In the genomic region with DNA sequence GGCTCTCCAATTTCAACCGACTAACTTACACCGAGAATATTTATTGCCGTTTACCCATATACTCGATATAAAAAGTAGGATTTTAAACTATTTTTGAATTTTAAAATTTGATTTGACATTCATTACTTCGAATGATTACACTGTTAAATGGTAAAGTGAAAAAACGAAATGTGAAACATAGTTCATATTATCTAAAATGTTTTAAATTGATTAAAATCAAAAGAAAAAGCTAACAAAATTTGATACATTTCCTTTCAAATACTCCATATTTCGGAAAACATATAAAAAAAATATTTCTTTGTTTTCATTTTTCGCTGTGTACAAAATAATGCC, we compare ENCODE assay signal across 1 fruit fly cellular context.
TF ChIP-seq lines count a peak whose summit lies in the region.

No protein-coding gene starts in this region.

TF ChIP-seq in whole organism, embryonic, 481 proteins besides CTCF, POLR2A, EP300 and RAD21 (continued from another document):
- no peak for TF ChIP-seq CG17568 (GFP tag; optimal IDR thresholded peaks at IDR 0.05; lab: Kevin White, UChicago)
- no peak for TF ChIP-seq CG3163 (GFP tag; optimal IDR thresholded peaks at IDR 0.05; lab: Kevin White, UChicago)
- TF ChIP-seq eve (GFP tag; optimal IDR thresholded peaks at IDR 0.05; lab: Kevin White, UChicago) = no peak
- no peak for TF ChIP-seq fd96Cb (tag; optimal IDR thresholded peaks at IDR 0.05; lab: Kevin White, UChicago)
- TF ChIP-seq CG3407 (GFP tag; optimal IDR thresholded peaks at IDR 0.05; lab: Kevin White, UChicago) = no peak
- TF ChIP-seq CG6813 (GFP tag; optimal IDR thresholded peaks at IDR 0.05; lab: Kevin White, UChicago) = no peak
- no peak for TF ChIP-seq ken (GFP tag; IDR thresholded peaks at IDR 0.05; lab: Robert Waterston, UW)
- TF ChIP-seq tin (GFP tag; optimal IDR thresholded peaks at IDR 0.05; lab: Kevin White, UChicago) = no peak
- peak; percentile 10 for TF ChIP-seq D19A (tag; optimal IDR thresholded peaks at IDR 0.05; lab: Kevin White, UChicago)
- TF ChIP-seq CG10267 (tag; optimal IDR thresholded peaks at IDR 0.05; lab: Kevin White, UChicago) = peak; percentile 43
- TF ChIP-seq sens (GFP tag; lab: Kevin White, UChicago) = peak; percentile 58
- TF ChIP-seq Adf1 (GFP tag; IDR thresholded peaks at IDR 0.05; lab: Robert Waterston, UW) = no peak
- no peak for TF ChIP-seq NfI (GFP tag; optimal IDR thresholded peaks at IDR 0.05; lab: Kevin White, UChicago)
- TF ChIP-seq Six4 (GFP tag; optimal IDR thresholded peaks at IDR 0.05; lab: Kevin White, UChicago) = no peak
- no peak for TF ChIP-seq gfzf (GFP tag; optimal IDR thresholded peaks at IDR 0.05; lab: Kevin White, UChicago)
- TF ChIP-seq CG6683 (GFP tag; optimal IDR thresholded peaks at IDR 0.05; lab: Kevin White, UChicago) = no peak
- no peak for TF ChIP-seq CG18619 (GFP tag; optimal IDR thresholded peaks at IDR 0.05; lab: Kevin White, UChicago)
- TF ChIP-seq Gsc (GFP tag; IDR thresholded peaks at IDR 0.05; lab: Robert Waterston, UW) = no peak
- no peak for TF ChIP-seq MTF-1 (GFP tag; optimal IDR thresholded peaks at IDR 0.05; lab: Kevin White, UChicago; ENCODE audit: borderline replicate concordance)
- TF ChIP-seq CG31388 (GFP tag; optimal IDR thresholded peaks at IDR 0.05; lab: Kevin White, UChicago) = no peak
- TF ChIP-seq shn (GFP tag; optimal IDR thresholded peaks at IDR 0.05; lab: Kevin White, UChicago) = no peak
- no peak for TF ChIP-seq Scr (GFP tag; IDR thresholded peaks at IDR 0.05; lab: Robert Waterston, UW; ENCODE audit: partially characterized antibody)
- TF ChIP-seq CG14710 (tag; optimal IDR thresholded peaks at IDR 0.05; lab: Kevin White, UChicago) = peak; percentile 36
- TF ChIP-seq jing (GFP tag; optimal IDR thresholded peaks at IDR 0.05; lab: Kevin White, UChicago) = no peak
- TF ChIP-seq Ets65A (GFP tag; lab: Kevin White, UChicago) = no peak
- peak; percentile 27 for TF ChIP-seq gem (tag; optimal IDR thresholded peaks at IDR 0.05; lab: Kevin White, UChicago)
- no peak for TF ChIP-seq pita (GFP tag; optimal IDR thresholded peaks at IDR 0.05; lab: Kevin White, UChicago)
- 0 out of 3 replicates have a peak, but pooled peaks have one; percentile 26 for TF ChIP-seq CG17361 (GFP tag; IDR thresholded peaks at IDR 0.05; lab: Robert Waterston, UW)
- no peak for TF ChIP-seq ac (GFP tag; optimal IDR thresholded peaks at IDR 0.05; lab: Kevin White, UChicago)
- no peak for TF ChIP-seq Sry-δ (GFP tag; optimal IDR thresholded peaks at IDR 0.05; lab: Kevin White, UChicago)
- TF ChIP-seq Neu2 (GFP tag; optimal IDR thresholded peaks at IDR 0.05; lab: Kevin White, UChicago; ENCODE audit: borderline replicate concordance) = no peak
- peak in 1 of 3 experiments; percentile 19 for TF ChIP-seq lola (GFP tag; optimal IDR thresholded peaks at IDR 0.05; lab: Kevin White, UChicago)
- no peak for TF ChIP-seq prd (optimal IDR thresholded peaks at IDR 0.05; lab: Kevin White, UChicago)
- peak; percentile 48; the same call in 1 of the 3 replicates for TF ChIP-seq prd (GFP tag; IDR thresholded peaks at IDR 0.05; lab: Robert Waterston, UW)
- TF ChIP-seq zfh1 (GFP tag; IDR thresholded peaks at IDR 0.05; lab: Robert Waterston, UW) = no peak
- no peak for TF ChIP-seq amos (GFP tag; IDR thresholded peaks at IDR 0.05; lab: Robert Waterston, UW; ENCODE audit: partially characterized antibody)
- no peak for TF ChIP-seq rib (GFP tag; IDR thresholded peaks at IDR 0.05; lab: Robert Waterston, UW)
- no peak for TF ChIP-seq CG31365 (tag; optimal IDR thresholded peaks at IDR 0.05; lab: Kevin White, UChicago)
- TF ChIP-seq Dbx (GFP tag; IDR thresholded peaks at IDR 0.05; lab: Robert Waterston, UW) = no peak
- TF ChIP-seq luna (GFP tag; optimal IDR thresholded peaks at IDR 0.05; lab: Kevin White, UChicago) = no peak
- TF ChIP-seq CG2889 (GFP tag; IDR thresholded peaks at IDR 0.05; lab: Robert Waterston, UW) = no peak
- TF ChIP-seq CG6654 (GFP tag; optimal IDR thresholded peaks at IDR 0.05; lab: Kevin White, UChicago) = no peak
- TF ChIP-seq NK7.1 (GFP tag; optimal IDR thresholded peaks at IDR 0.05; lab: Kevin White, UChicago) = no peak
- TF ChIP-seq dmrt11E (tag; optimal IDR thresholded peaks at IDR 0.05; lab: Kevin White, UChicago) = peak; percentile 37
- no peak for TF ChIP-seq CG15479 (GFP tag; optimal IDR thresholded peaks at IDR 0.05; lab: Kevin White, UChicago)
- TF ChIP-seq ci (GFP tag; IDR thresholded peaks at IDR 0.05; lab: Robert Waterston, UW) = no peak
TF ChIP-seq in whole organism, embryonic: peak in this region for 17.
